Fruit fly (Drosophila melanogaster): Measurements from ENCODE around the gene CG42507.

dm6 chr3L:14785492-14785916 lies 27.7 kb upstream of the CG42507 start:
- TF ChIP-seq Ets98B (GFP tag; IDR thresholded peaks at IDR 0.05) (peak; percentile 83), rn (GFP tag; IDR thresholded peaks at IDR 0.05) (peak; percentile 57; the same call in 1 of the 2 replicates), EcR (GFP tag; optimal IDR thresholded peaks at IDR 0.05) (peak; percentile 98), CG4496 (GFP tag; IDR thresholded peaks at IDR 0.05) (peak; percentile 82; the same call in 2 of the 3 replicates), gl (tag; optimal IDR thresholded peaks at IDR 0.05) (peak; percentile 5), CG8159 (tag; optimal IDR thresholded peaks at IDR 0.05) (peak; percentile 74), Pif1A (GFP tag; optimal IDR thresholded peaks at IDR 0.05) (peak; percentile 86), CG14655 (GFP tag; optimal IDR thresholded peaks at IDR 0.05) (peak; percentile 85), D1 (tag; optimal IDR thresholded peaks at IDR 0.05) (no peak), CG15710 (tag; optimal IDR thresholded peaks at IDR 0.05) (peak; percentile 68), CG9948 (tag; optimal IDR thresholded peaks at IDR 0.05) (peak; percentile 73), CG8301 (tag; optimal IDR thresholded peaks at IDR 0.05) (peak; percentile 85)

All from whole organism, pupa.